Worm (Caenorhabditis elegans): ENCODE measurements around the gene lgc-12.

ce11 chrIII:7544211-7544610 lies 17.8 kb upstream of the lgc-12 start:
- TF ChIP-seq ztf-11 (tag; optimal IDR thresholded peaks at IDR 0.05) (no peak), snpc-4 (tag; optimal IDR thresholded peaks at IDR 0.05) (no peak), nhr-25 (tag; optimal IDR thresholded peaks at IDR 0.05) (no peak), mdl-1 (tag; optimal IDR thresholded peaks at IDR 0.05) (no peak), pha-4 (tag; optimal IDR thresholded peaks at IDR 0.05) (no peak), lin-39 (tag; optimal IDR thresholded peaks at IDR 0.05) (no peak), nhr-11 (tag; optimal IDR thresholded peaks at IDR 0.05) (no peak), R02D3.7 (tag; optimal IDR thresholded peaks at IDR 0.05) (no peak), nhr-67 (tag; optimal IDR thresholded peaks at IDR 0.05) (no peak), nhr-28 (tag; optimal IDR thresholded peaks at IDR 0.05) (no peak)
